Fruit fly (Drosophila melanogaster): ENCODE data around the gene lft.

The lft gene

DNA sequence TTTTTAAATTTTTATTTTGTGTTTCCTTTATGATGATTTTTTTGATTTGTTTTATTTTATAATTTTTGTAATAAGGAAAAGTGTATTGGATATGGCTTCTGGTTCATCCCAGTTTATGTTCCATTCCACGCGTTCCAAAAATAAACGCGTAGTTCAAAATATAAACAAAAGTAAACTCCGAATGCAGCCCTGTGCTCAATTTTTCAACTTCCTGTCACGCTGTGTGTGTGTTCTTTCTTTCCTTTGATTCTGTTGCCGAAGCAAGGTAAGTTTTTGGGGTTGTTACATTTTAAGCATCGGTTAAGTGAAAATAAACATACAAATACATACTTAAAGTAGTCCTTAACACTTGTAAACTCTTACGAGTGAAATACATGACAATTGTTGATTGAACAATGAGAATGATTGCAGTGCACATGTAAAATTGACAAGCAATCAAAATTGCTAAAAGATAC, 43.9 kb downstream of the lft start, which contains the start of the genes Ip259 and RpS27A (continued):
- TF ChIP-seq E2f1 (GFP tag; IDR thresholded peaks at IDR 0.05) (peak; percentile 61; the same call in 1 of the 2 replicates), Dek (tag; optimal IDR thresholded peaks at IDR 0.05) (no peak), CG15601 (tag; optimal IDR thresholded peaks at IDR 0.05) (peak; percentile 55), Doc2 (GFP tag; IDR thresholded peaks at IDR 0.05) (no peak), Lhr (GFP tag; optimal IDR thresholded peaks at IDR 0.05) (peak; percentile 74), CG10462 (GFP tag; optimal IDR thresholded peaks at IDR 0.05) (no peak), br (optimal IDR thresholded peaks at IDR 0.05) (no peak), HLHmδ (GFP tag; optimal IDR thresholded peaks at IDR 0.05) (peak; percentile 86), Sox100B (GFP tag; optimal IDR thresholded peaks at IDR 0.05) (peak; percentile 66), prd (optimal IDR thresholded peaks at IDR 0.05) (no peak), prd (GFP tag; IDR thresholded peaks at IDR 0.05) (peak; percentile 62; the same call in 2 of the 3 replicates), CG6254 (GFP tag; optimal IDR thresholded peaks at IDR 0.05) (peak; percentile 18), CG9876 (GFP tag; optimal IDR thresholded peaks at IDR 0.05) (peak; percentile 84), lola (GFP tag; optimal IDR thresholded peaks at IDR 0.05) (peak in 1 of 3 experiments; percentile 36), CG30020 (tag; optimal IDR thresholded peaks at IDR 0.05) (peak; percentile 99), NK7.1 (GFP tag; optimal IDR thresholded peaks at IDR 0.05) (peak; percentile 44), pb (GFP tag; optimal IDR thresholded peaks at IDR 0.05) (peak; percentile 71), crc (GFP tag; optimal IDR thresholded peaks at IDR 0.05) (peak; percentile 56), CG11695 (GFP tag; IDR thresholded peaks at IDR 0.05) (peak; percentile 57; the same call in 2 of the 3 replicates), vnd (GFP tag; IDR thresholded peaks at IDR 0.05; ENCODE audit: partially characterized antibody) (no peak), Fer1 (GFP tag; optimal IDR thresholded peaks at IDR 0.05) (peak; percentile 70), Max (GFP tag; optimal IDR thresholded peaks at IDR 0.05) (peak; percentile 86), knrl (GFP tag; IDR thresholded peaks at IDR 0.05; ENCODE audit: partially characterized antibody) (no peak; the same call in 2 of the 3 replicates), inv (GFP tag; IDR thresholded peaks at IDR 0.05; ENCODE audit: partially characterized antibody) (no peak), Gug (GFP tag; IDR thresholded peaks at IDR 0.05) (no peak; the same call in 3 of the 4 replicates), CG1603 (tag; optimal IDR thresholded peaks at IDR 0.05) (peak; percentile 100), CG3281 (GFP tag; optimal IDR thresholded peaks at IDR 0.05) (peak; percentile 81), fd3F (GFP tag; optimal IDR thresholded peaks at IDR 0.05) (peak; percentile 58), CG3407 (GFP tag; optimal IDR thresholded peaks at IDR 0.05) (peak; percentile 70), slou (GFP tag; optimal IDR thresholded peaks at IDR 0.05) (peak; percentile 77), Ets97D (GFP tag; optimal IDR thresholded peaks at IDR 0.05) (peak; percentile 99), dmrt99B (tag; optimal IDR thresholded peaks at IDR 0.05) (no peak), grau (tag; optimal IDR thresholded peaks at IDR 0.05) (peak; percentile 69), btn (GFP tag; optimal IDR thresholded peaks at IDR 0.05) (peak; percentile 32), Ada2b (GFP tag; IDR thresholded peaks at IDR 0.05) (no peak; the same call in 1 of the 2 replicates), Aef1 (GFP tag; IDR thresholded peaks at IDR 0.05) (peak; percentile 54; the same call in 2 of the 3 replicates), CG10565 (GFP tag; optimal IDR thresholded peaks at IDR 0.05) (no peak), Usf (GFP tag; optimal IDR thresholded peaks at IDR 0.05) (peak; percentile 78), ase (GFP tag; IDR thresholded peaks at IDR 0.05) (peak; percentile 65; the same call in 2 of the 3 replicates), Tbp (GFP tag; optimal IDR thresholded peaks at IDR 0.05) (no peak), odd (GFP tag; optimal IDR thresholded peaks at IDR 0.05) (peak; percentile 65), aop (GFP tag; IDR thresholded peaks at IDR 0.05) (no peak), Mrtf (GFP tag; IDR thresholded peaks at IDR 0.05) (no peak; the same call in 1 of the 3 replicates), CG18599 (GFP tag; optimal IDR thresholded peaks at IDR 0.05) (no peak), Neu2 (GFP tag; optimal IDR thresholded peaks at IDR 0.05; ENCODE audit: borderline replicate concordance) (no peak), Elba2 (GFP tag; optimal IDR thresholded peaks at IDR 0.05) (no peak), CG31224 (GFP tag; IDR thresholded peaks at IDR 0.05) (peak; percentile 62), trem (tag; optimal IDR thresholded peaks at IDR 0.05) (peak; percentile 55), sr (GFP tag; IDR thresholded peaks at IDR 0.05) (no peak; the same call in 1 of the 3 replicates), Fer2 (tag; optimal IDR thresholded peaks at IDR 0.05) (peak; percentile 62), ranshi (GFP tag; IDR thresholded peaks at IDR 0.05) (no peak; the same call in 1 of the 2 replicates)

All from whole organism, embryonic.